Fruit fly (Drosophila melanogaster) whole organism, embryonic: ENCODE data around the gene Utx.

Experiments used
- Aef1 ChIP-seq: fragments of 200-800 bp; sonication (Bioruptor generic); IDR thresholded peaks from 3 replicates; pipeline ENCODE4 v1.3.6; 2022; ENCODE audit warnings: missing biosample characterization, missing genetic modification characterization
- Atf3 ChIP-seq: fragments of 200-800 bp; sonication (Bioruptor generic); optimal IDR thresholded peaks from 3 replicates; lab custom pipeline; 2016; ENCODE audit warnings: missing biosample characterization, missing genetic modification characterization
- Atf6 ChIP-seq: fragments of 200-800 bp; sonication (Bioruptor generic); IDR thresholded peaks from 2 replicates; pipeline ENCODE4 v1.3.6; 2022; ENCODE audit warnings: missing biosample characterization, missing genetic modification characterization
- B-H2 ChIP-seq: fragments of 200-800 bp; sonication (Bioruptor generic); optimal IDR thresholded peaks from 2 replicates; lab custom pipeline; 2018; ENCODE audit warnings: missing biosample characterization, mild to moderate bottlenecking, missing genetic modification characterization
- Bteb2 ChIP-seq: fragments of 200-800 bp; sonication (Bioruptor generic); optimal IDR thresholded peaks from 2 replicates; lab custom pipeline; 2016; ENCODE audit warnings: missing biosample characterization, missing genetic modification characterization
- CG10543 ChIP-seq: fragments of 200-800 bp; sonication (Bioruptor generic); optimal IDR thresholded peaks from 3 replicates; lab custom pipeline; 2017; ENCODE audit warnings: missing biosample characterization, mild to moderate bottlenecking, missing genetic modification characterization, moderate library complexity
- CG10654 ChIP-seq: fragments of 200-800 bp; sonication (Bioruptor generic); optimal IDR thresholded peaks from 2 replicates; lab custom pipeline; 2016; ENCODE audit warnings: missing biosample characterization, missing genetic modification characterization
- CG11398 ChIP-seq: fragments of 200-800 bp; sonication (Bioruptor generic); optimal IDR thresholded peaks from 2 replicates; lab custom pipeline; 2016; ENCODE audit warnings: missing biosample characterization, missing genetic modification characterization
- CG11504 ChIP-seq: fragments of 200-800 bp; sonication (Bioruptor generic); optimal IDR thresholded peaks from 3 replicates; lab custom pipeline; 2019; ENCODE audit warnings: missing biosample characterization, mild to moderate bottlenecking, missing genetic modification characterization, moderate library complexity
- CG12155 ChIP-seq: fragments of 200-800 bp; sonication (Bioruptor generic); optimal IDR thresholded peaks from 3 replicates; lab custom pipeline; 2016; ENCODE audit warnings: missing biosample characterization, missing genetic modification characterization
- CG12219 ChIP-seq: fragments of 200-800 bp; sonication (Bioruptor generic); optimal IDR thresholded peaks from 3 replicates; lab custom pipeline; 2018; ENCODE audit warnings: missing biosample characterization, mild to moderate bottlenecking, missing genetic modification characterization
- CG1233 ChIP-seq: fragments of 200-800 bp; sonication (Bioruptor generic); optimal IDR thresholded peaks from 4 replicates; lab custom pipeline; 2018; ENCODE audit warnings: missing biosample characterization, mild to moderate bottlenecking, missing genetic modification characterization
- CG13296 ChIP-seq: fragments of 200-800 bp; sonication (Bioruptor generic); optimal IDR thresholded peaks from 3 replicates; lab custom pipeline; 2018; ENCODE audit warnings: missing biosample characterization, mild to moderate bottlenecking, missing genetic modification characterization
- CG18011 ChIP-seq: fragments of 200-800 bp; sonication (Bioruptor generic); optimal IDR thresholded peaks from 2 replicates; lab custom pipeline; 2017; ENCODE audit warnings: missing biosample characterization, missing genetic modification characterization, mild to moderate bottlenecking, moderate library complexity, missing genotype
- CG2199 ChIP-seq: fragments of 200-800 bp; sonication (Bioruptor generic); IDR thresholded peaks from 3 replicates; pipeline ENCODE4 v1.3.6; 2022; ENCODE audit warnings: missing biosample characterization, missing genetic modification characterization
- CG3065 ChIP-seq: fragments of 200-800 bp; sonication (Bioruptor generic); optimal IDR thresholded peaks from 2 replicates; lab custom pipeline; 2016; ENCODE audit warnings: missing biosample characterization, missing genetic modification characterization
- CG31365 ChIP-seq: fragments of 200-800 bp; sonication (Bioruptor generic); optimal IDR thresholded peaks from 2 replicates; lab custom pipeline; 2018; ENCODE audit warnings: missing biosample characterization, mild to moderate bottlenecking, missing genetic modification characterization
- CG3163 ChIP-seq: fragments of 200-800 bp; sonication (Bioruptor generic); optimal IDR thresholded peaks from 3 replicates; lab custom pipeline; 2016; ENCODE audit warnings: missing biosample characterization, missing genetic modification characterization
- CG4328 ChIP-seq: fragments of 200-800 bp; sonication (Bioruptor generic); optimal IDR thresholded peaks from 3 replicates; lab custom pipeline; 2017; ENCODE audit warnings: missing biosample characterization, missing genetic modification reagents, missing genetic modification characterization
- CG43689 ChIP-seq: fragments of 200-800 bp; sonication (Bioruptor generic); IDR thresholded peaks from 2 replicates; pipeline ENCODE4 v1.3.6; 2022; ENCODE audit warnings: missing biosample characterization, missing genetic modification characterization
- CG7987 ChIP-seq: fragments of 200-800 bp; sonication (Bioruptor generic); optimal IDR thresholded peaks from 2 replicates; lab custom pipeline; 2018; ENCODE audit warnings: missing biosample characterization, mild to moderate bottlenecking, missing genetic modification characterization, moderate library complexity
- CG8281 ChIP-seq: fragments of 200-800 bp; sonication (Bioruptor generic); optimal IDR thresholded peaks from 2 replicates; lab custom pipeline; 2018; ENCODE audit warnings: missing biosample characterization, mild to moderate bottlenecking, missing genetic modification characterization, moderate library complexity
- D19A ChIP-seq: fragments of 200-800 bp; optimal IDR thresholded peaks from 3 replicates; lab custom pipeline; 2019; ENCODE audit warnings: missing biosample characterization, mild to moderate bottlenecking, missing genetic modification characterization, moderate library complexity
- Dad ChIP-seq: fragments of 200-800 bp; sonication (Bioruptor generic); optimal IDR thresholded peaks from 3 replicates; lab custom pipeline; 2016; ENCODE audit warnings: missing biosample characterization, missing genetic modification characterization
- Doc3 ChIP-seq: fragments of 200-800 bp; sonication (Bioruptor generic); IDR thresholded peaks from 3 replicates; pipeline ENCODE4 v1.3.6; 2022; ENCODE audit warnings: missing biosample characterization, missing genetic modification characterization; ENCODE audit not compliant: partially characterized antibody
- Lim3 ChIP-seq: fragments of 200-800 bp; sonication (Bioruptor generic); IDR thresholded peaks from 2 replicates; pipeline ENCODE4 v1.3.6; 2022; ENCODE audit warnings: missing biosample characterization, missing genetic modification characterization
- Lpt ChIP-seq: fragments of >200 bp; optimal IDR thresholded peaks from 2 replicates; lab custom pipeline; 2018; ENCODE audit warnings: missing biosample characterization, missing genetic modification characterization
- MTF-1 ChIP-seq: fragments of 200-800 bp; sonication (Bioruptor generic); optimal IDR thresholded peaks from 2 replicates; lab custom pipeline; 2018; ENCODE audit warnings: missing biosample characterization, mild to moderate bottlenecking, missing genetic modification characterization, borderline replicate concordance
- Mad ChIP-seq: fragments of 200-800 bp; sonication (Bioruptor generic); optimal IDR thresholded peaks from 2 replicates; lab custom pipeline; 2016; ENCODE audit warnings: missing biosample characterization, missing genetic modification characterization
- Stat92E ChIP-seq, 3 experiments: fragments of >200 bp in 2 of 3; fragments of 200-800 bp in 1 of 3; sonication (Bioruptor generic) in 1 of 3; optimal IDR thresholded peaks; 2 replicates each; lab custom pipeline; 2017 to 2019; ENCODE audit warnings: missing biosample characterization in 3 of 3, missing genetic modification characterization in 3 of 3, mild to moderate bottlenecking in 1 of 3, moderate library complexity in 1 of 3
- YL-1 ChIP-seq: fragments of 200-800 bp; sonication (Bioruptor generic); optimal IDR thresholded peaks from 3 replicates; lab custom pipeline; 2017; ENCODE audit warnings: missing biosample characterization, mild to moderate bottlenecking, missing genetic modification characterization
- abd-A ChIP-seq: fragments of 200-800 bp; sonication (Bioruptor generic); optimal IDR thresholded peaks from 3 replicates; lab custom pipeline; 2019; ENCODE audit warnings: missing biosample characterization, mild to moderate bottlenecking, missing genetic modification characterization, moderate library complexity
- br ChIP-seq: fragments of >200 bp; optimal IDR thresholded peaks from 2 replicates; lab custom pipeline; 2017
- dmrt99B ChIP-seq: fragments of 200-800 bp; sonication (Bioruptor generic); optimal IDR thresholded peaks from 2 replicates; lab custom pipeline; 2018; ENCODE audit warnings: missing biosample characterization, mild to moderate bottlenecking, missing genetic modification characterization, moderate library complexity
- dpn ChIP-seq, 2 experiments: fragments of 200-800 bp; sonication (Bioruptor generic); optimal IDR thresholded peaks; 3 replicates each; lab custom pipeline; 2016; ENCODE audit warnings: missing biosample characterization in 2 of 2, missing genetic modification characterization in 2 of 2
- grn ChIP-seq: fragments of 200-800 bp; sonication (Bioruptor generic); optimal IDR thresholded peaks from 3 replicates; lab custom pipeline; 2017; ENCODE audit warnings: missing biosample characterization, missing genetic modification characterization
- hbn ChIP-seq: fragments of 200-800 bp; sonication (Bioruptor generic); IDR thresholded peaks from 2 replicates; pipeline ENCODE4 v1.3.6; 2022; ENCODE audit warnings: missing biosample characterization, missing genetic modification characterization; ENCODE audit not compliant: partially characterized antibody
- klu ChIP-seq: fragments of 200-800 bp; sonication (Bioruptor generic); IDR thresholded peaks from 2 replicates; pipeline ENCODE4 v1.3.6; 2022; ENCODE audit warnings: missing biosample characterization, missing genetic modification characterization
- lmd ChIP-seq: fragments of 200-800 bp; sonication (Bioruptor generic); IDR thresholded peaks from 2 replicates; pipeline ENCODE4 v1.3.6; 2022; ENCODE audit warnings: missing biosample characterization, missing genetic modification characterization
- nom ChIP-seq: fragments of 200-800 bp; sonication (Bioruptor generic); optimal IDR thresholded peaks from 2 replicates; lab custom pipeline; 2017; ENCODE audit warnings: missing biosample characterization, missing genetic modification characterization, mild to moderate bottlenecking, moderate library complexity, missing genetic modification reagents
- org-1 ChIP-seq: fragments of 200-800 bp; sonication (Bioruptor generic); optimal IDR thresholded peaks from 2 replicates; lab custom pipeline; 2017; ENCODE audit warnings: missing biosample characterization, missing genetic modification characterization
- pb ChIP-seq: fragments of 200-800 bp; sonication (Bioruptor generic); optimal IDR thresholded peaks from 3 replicates; lab custom pipeline; 2016; ENCODE audit warnings: missing biosample characterization, missing genetic modification characterization
- peb ChIP-seq: fragments of 200-800 bp; sonication (Bioruptor generic); IDR thresholded peaks from 2 replicates; pipeline ENCODE4 v1.3.6; 2022; ENCODE audit warnings: missing biosample characterization, missing genetic modification characterization
- pum ChIP-seq: fragments of 200-800 bp; sonication (Bioruptor generic); optimal IDR thresholded peaks from 2 replicates; lab custom pipeline; 2016; ENCODE audit warnings: missing biosample characterization, missing genetic modification characterization
- pzg ChIP-seq: fragments of 200-800 bp; sonication (Bioruptor generic); optimal IDR thresholded peaks from 3 replicates; lab custom pipeline; 2018; ENCODE audit warnings: missing biosample characterization, mild to moderate bottlenecking, missing genetic modification characterization, moderate library complexity
- salm ChIP-seq: fragments of 200-800 bp; sonication (Bioruptor generic); optimal IDR thresholded peaks from 2 replicates; lab custom pipeline; 2018; ENCODE audit warnings: missing biosample characterization, mild to moderate bottlenecking, missing genetic modification characterization
- sens-2 ChIP-seq: fragments of 200-800 bp; sonication (Bioruptor generic); IDR thresholded peaks from 2 replicates; pipeline ENCODE4 v1.3.6; 2022; ENCODE audit warnings: missing biosample characterization, missing genetic modification characterization
- sima ChIP-seq: fragments of 200-800 bp; sonication (Bioruptor generic); optimal IDR thresholded peaks from 2 replicates; lab custom pipeline; 2016; ENCODE audit warnings: missing biosample characterization, missing genetic modification characterization
- sug ChIP-seq: fragments of 200-800 bp; optimal IDR thresholded peaks from 2 replicates; lab custom pipeline; 2019; ENCODE audit warnings: missing biosample characterization, mild to moderate bottlenecking, missing genetic modification characterization, moderate library complexity
- tin ChIP-seq: fragments of 200-800 bp; sonication (Bioruptor generic); optimal IDR thresholded peaks from 3 replicates; lab custom pipeline; 2016; ENCODE audit warnings: missing biosample characterization, missing genetic modification characterization
- tna ChIP-seq: fragments of 200-800 bp; sonication (Bioruptor generic); IDR thresholded peaks from 2 replicates; pipeline ENCODE4 v1.3.6; 2022; ENCODE audit warnings: missing biosample characterization, missing genetic modification characterization; ENCODE audit not compliant: partially characterized antibody
- trem ChIP-seq: fragments of 200-800 bp; optimal IDR thresholded peaks from 3 replicates; lab custom pipeline; 2019; ENCODE audit warnings: missing biosample characterization, mild to moderate bottlenecking, missing genetic modification characterization, moderate library complexity

Gene Utx

dm6 chr2L:10250441-10250847, 28.2 kb downstream of the Utx start, which contains the start of the genes bsk and CG31717 (continued):
- no peak for TF ChIP-seq CG18011
- peak; percentile 36 for TF ChIP-seq YL-1 (GFP tag; lab: Kevin White, UChicago)
- TF ChIP-seq trem (tag; lab: Kevin White, UChicago) = peak; percentile 82
- TF ChIP-seq CG4328 (GFP tag; lab: Kevin White, UChicago) = no peak
- TF ChIP-seq Doc3 (GFP tag; lab: Robert Waterston, UW) = no peak
- TF ChIP-seq Dad = no peak
- no peak for TF ChIP-seq CG13296 (GFP tag; lab: Kevin White, UChicago)
- no peak for TF ChIP-seq MTF-1 (GFP tag; lab: Kevin White, UChicago)
- no peak for TF ChIP-seq hbn
- TF ChIP-seq CG1233 (GFP tag; lab: Kevin White, UChicago) = no peak
- no peak for TF ChIP-seq Aef1 (GFP tag; lab: Robert Waterston, UW)
- TF ChIP-seq CG3163 (GFP tag; lab: Kevin White, UChicago) = no peak
- TF ChIP-seq D19A = no peak
- peak; percentile 81 for TF ChIP-seq pzg (GFP tag; lab: Kevin White, UChicago)
- TF ChIP-seq CG12155 (GFP tag; lab: Kevin White, UChicago) = no peak
- no peak for TF ChIP-seq lmd
- TF ChIP-seq dpn (GFP tag; optimal IDR thresholded peaks at IDR 0.05; lab: Kevin White, UChicago) = peak in 1 of 2 experiments; percentile 12
- no peak for TF ChIP-seq abd-A (tag; lab: Kevin White, UChicago)
- no peak for TF ChIP-seq tin (GFP tag; lab: Kevin White, UChicago)
- TF ChIP-seq CG10543 (GFP tag; lab: Kevin White, UChicago) = no peak
- peak; percentile 2 for TF ChIP-seq nom
- TF ChIP-seq CG12219 = no peak
- TF ChIP-seq CG2199 = no peak
- TF ChIP-seq peb (GFP tag; lab: Robert Waterston, UW) = no peak
- no peak for TF ChIP-seq br (lab: Kevin White, UChicago)
- TF ChIP-seq CG11398 (GFP tag; lab: Kevin White, UChicago) = no peak
- no peak for TF ChIP-seq Atf3 (GFP tag; lab: Kevin White, UChicago)
- TF ChIP-seq CG8281 = no peak
- no peak for TF ChIP-seq dmrt99B (tag; lab: Kevin White, UChicago)
- TF ChIP-seq pum (GFP tag; lab: Kevin White, UChicago) = no peak
- no peak for TF ChIP-seq CG7987 (GFP tag; lab: Kevin White, UChicago)
- TF ChIP-seq B-H2 (GFP tag; lab: Kevin White, UChicago) = peak; percentile 5
- no peak for TF ChIP-seq pb (GFP tag; lab: Kevin White, UChicago)
- no peak for TF ChIP-seq org-1
- no peak for TF ChIP-seq CG31365
- TF ChIP-seq klu = no peak
- TF ChIP-seq Atf6 = no peak
- TF ChIP-seq CG43689 (GFP tag; lab: Robert Waterston, UW) = no peak
- no peak for TF ChIP-seq tna
- TF ChIP-seq CG11504 (tag; lab: Kevin White, UChicago) = no peak
- no peak for TF ChIP-seq Bteb2
- no peak for TF ChIP-seq Lpt (GFP tag; lab: Kevin White, UChicago)
- no peak for TF ChIP-seq CG10654 (GFP tag; lab: Kevin White, UChicago)
- no peak for TF ChIP-seq sug (tag; lab: Kevin White, UChicago)
- no peak for TF ChIP-seq Mad (GFP tag; lab: Kevin White, UChicago)
- no peak for TF ChIP-seq sima (GFP tag; lab: Kevin White, UChicago)
- no peak for TF ChIP-seq salm
- TF ChIP-seq sens-2 = no peak
- TF ChIP-seq CG3065 = no peak
- no peak for TF ChIP-seq grn (GFP tag; lab: Kevin White, UChicago)
- no peak for TF ChIP-seq Stat92E (GFP tag; optimal IDR thresholded peaks at IDR 0.05; lab: Kevin White, UChicago)
- no peak for TF ChIP-seq Lim3 (GFP tag; lab: Robert Waterston, UW)
